Worm (Caenorhabditis elegans): ENCODE data around the gene K09B3.1.

Gene K09B3.1

DNA sequence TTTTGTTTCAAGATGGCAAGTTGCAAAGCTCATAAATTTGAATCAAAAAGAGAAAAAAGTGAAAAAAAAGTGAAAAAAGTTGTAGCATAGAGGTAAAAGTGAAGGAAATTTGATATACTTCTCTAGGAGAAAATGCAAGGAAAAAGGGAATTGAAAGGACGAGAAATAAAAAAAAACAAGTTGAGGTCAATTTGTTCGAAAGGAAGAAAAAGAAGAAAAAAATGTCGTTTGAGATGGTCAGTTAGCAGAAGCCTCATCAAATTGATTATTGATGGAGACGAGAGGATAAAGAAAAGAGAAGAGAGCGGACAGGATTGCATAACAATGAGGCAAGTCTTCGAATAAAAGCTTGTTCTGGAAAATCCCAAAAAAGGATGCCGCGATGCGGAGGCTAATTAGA, 25.6 kb downstream of the K09B3.1 start:
- TF ChIP-seq nhr-85 (tag) (peak; percentile 9), aha-1 (tag; optimal IDR thresholded peaks at IDR 0.05) (no peak), fkh-10 (GFP tag; optimal IDR thresholded peaks at IDR 0.05) (peak; percentile 95), ets-5 (GFP tag; IDR thresholded peaks at IDR 0.05) (no peak), blmp-1 (tag; optimal IDR thresholded peaks at IDR 0.05) (peak; percentile 20), C04F5.9 (tag; optimal IDR thresholded peaks at IDR 0.05) (no peak), fkh-8 (tag; optimal IDR thresholded peaks at IDR 0.05) (no peak), lin-14 (GFP tag; optimal IDR thresholded peaks at IDR 0.05) (peak; percentile 30), C34B4.2 (tag; optimal IDR thresholded peaks at IDR 0.05) (no peak)

ce11 chrIV:3821554-3821953, 27.0 kb downstream of the K09B3.1 start:
- TF ChIP-seq unc-86 (tag; optimal IDR thresholded peaks at IDR 0.05), result peak; percentile 65
- peak; percentile 13 for TF ChIP-seq nhr-47 (tag; optimal IDR thresholded peaks at IDR 0.05)
- TF ChIP-seq mep-1 (tag; optimal IDR thresholded peaks at IDR 0.05), result no peak
- TF ChIP-seq nhr-71 (tag; optimal IDR thresholded peaks at IDR 0.05), result peak; percentile 34
- TF ChIP-seq lin-14 (GFP tag; optimal IDR thresholded peaks at IDR 0.05), result peak; percentile 32
- no peak for TF ChIP-seq efl-1 (optimal IDR thresholded peaks at IDR 0.05)
- TF ChIP-seq efl-1 (GFP tag; optimal IDR thresholded peaks at IDR 0.05 in 1 of 2), result peak in 1 of 2 experiments; percentile 42
- TF ChIP-seq elt-2 (tag; optimal IDR thresholded peaks at IDR 0.05), result peak; percentile 43
- no peak for TF ChIP-seq ceh-8 (GFP tag; optimal IDR thresholded peaks at IDR 0.05)

DNA sequence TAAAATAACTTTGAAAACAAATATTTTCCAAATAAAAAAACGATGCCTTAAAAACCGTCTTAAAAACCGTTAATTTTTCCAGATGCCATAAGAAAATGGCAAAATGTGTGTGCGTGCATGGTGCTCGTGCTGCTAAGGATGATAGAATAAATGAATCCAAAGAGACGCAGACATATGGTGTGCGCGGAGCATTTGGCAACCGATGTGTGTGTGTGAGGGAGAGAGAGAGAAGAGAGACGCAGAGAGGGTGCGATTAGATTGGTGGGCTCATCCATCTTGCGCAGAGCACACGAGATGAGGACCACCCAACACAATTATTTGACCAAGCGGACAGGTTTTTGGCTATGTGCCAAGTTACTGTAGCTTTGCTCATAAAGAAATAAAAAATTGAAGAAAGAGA, 30.2 kb downstream of the K09B3.1 start:
- TF ChIP-seq fos-1 (tag; optimal IDR thresholded peaks at IDR 0.05) (no peak), snu-23 (GFP tag; optimal IDR thresholded peaks at IDR 0.05) (peak; percentile 20), nhr-47 (tag; optimal IDR thresholded peaks at IDR 0.05) (peak; percentile 33), dsc-1 (tag; optimal IDR thresholded peaks at IDR 0.05) (peak; percentile 28), fkh-4 (tag; optimal IDR thresholded peaks at IDR 0.05; ENCODE audit: borderline replicate concordance) (no peak), ceh-82 (tag; optimal IDR thresholded peaks at IDR 0.05) (peak in 2 of 3 experiments; percentile 31 to 59), dpl-1 (GFP tag; optimal IDR thresholded peaks at IDR 0.05) (peak in 1 of 3 experiments; percentile 3), mep-1 (tag; optimal IDR thresholded peaks at IDR 0.05) (peak; percentile 30), tbx-2 (tag; optimal IDR thresholded peaks at IDR 0.05) (peak; percentile 3), hpl-2 (GFP tag; optimal IDR thresholded peaks at IDR 0.05) (no peak), lsy-2 (tag; optimal IDR thresholded peaks at IDR 0.05) (peak; percentile 10 to 20), efl-1 (optimal IDR thresholded peaks at IDR 0.05) (peak; percentile 20 to 30), efl-1 (GFP tag; optimal IDR thresholded peaks at IDR 0.05 in 1 of 2) (no peak), nhr-85 (tag) (peak; percentile 41), sox-4 (tag; optimal IDR thresholded peaks at IDR 0.05) (no peak), swsn-7 (tag; optimal IDR thresholded peaks at IDR 0.05) (peak; percentile 21), egl-27 (tag; optimal IDR thresholded peaks at IDR 0.05) (no peak), nhr-19 (GFP tag; conservative IDR thresholded peaks at IDR 0.05) (no peak), fkh-8 (tag; optimal IDR thresholded peaks at IDR 0.05) (peak; percentile 26), mef-2 (tag; optimal IDR thresholded peaks at IDR 0.05) (no peak), isw-1 (GFP tag; IDR thresholded peaks at IDR 0.05) (peak; percentile 15), zag-1 (tag; optimal IDR thresholded peaks at IDR 0.05) (peak; percentile 2), nhr-71 (tag; optimal IDR thresholded peaks at IDR 0.05) (peak; percentile 40), lin-35 (GFP tag; optimal IDR thresholded peaks at IDR 0.05) (peak in 1 of 2 experiments; percentile 15), unc-130 (tag; optimal IDR thresholded peaks at IDR 0.05) (no peak), lin-14 (GFP tag; optimal IDR thresholded peaks at IDR 0.05) (peak; percentile 73), skn-1 (tag; optimal IDR thresholded peaks at IDR 0.05) (peak; percentile 17), xbp-1 (tag; optimal IDR thresholded peaks at IDR 0.05) (peak; percentile 9), ztf-4 (tag; optimal IDR thresholded peaks at IDR 0.05) (no peak), mdl-1 (tag; optimal IDR thresholded peaks at IDR 0.05) (peak in 1 of 2 experiments; percentile 23)

All from whole organism, L1 larva.